Worm (Caenorhabditis elegans) whole organism, L3 larva: Measurements from ENCODE around the gene natc-2.

Experiments used
- R02D3.7 ChIP-seq: fragments of 150-350 bp; optimal IDR thresholded peaks from 2 replicates; lab custom pipeline; 2014; ENCODE audit warnings: missing biosample characterization, missing genetic modification characterization
- ZK546.5 ChIP-seq: sonication (generic microtip); optimal IDR thresholded peaks from 2 replicates; lab custom pipeline; 2017; ENCODE audit warnings: missing biosample characterization, missing genetic modification characterization
- aly-2 ChIP-seq: fragments of 150-350 bp; optimal IDR thresholded peaks from 2 replicates; lab custom pipeline; 2014; ENCODE audit warnings: missing biosample characterization, missing genetic modification characterization
- ama-1 ChIP-seq: fragments of 150-350 bp; optimal IDR thresholded peaks from 2 replicates; lab custom pipeline; 2018
- ceh-16 ChIP-seq: sonication (generic microtip); optimal IDR thresholded peaks from 2 replicates; lab custom pipeline; 2017; ENCODE audit warnings: missing biosample characterization, missing genetic modification characterization
- ceh-28 ChIP-seq: fragments of 150-350 bp; optimal IDR thresholded peaks from 2 replicates; lab custom pipeline; 2014; ENCODE audit warnings: missing biosample characterization, missing genetic modification reagents, missing genetic modification characterization
- ceh-82 ChIP-seq: fragments of 150-350 bp; optimal IDR thresholded peaks from 2 replicates; lab custom pipeline; 2014; ENCODE audit warnings: missing biosample characterization, missing genetic modification characterization
- ceh-9 ChIP-seq: sonication (generic microtip); optimal IDR thresholded peaks from 2 replicates; lab custom pipeline; 2018; ENCODE audit warnings: missing biosample characterization, missing genetic modification characterization
- daf-12 ChIP-seq: fragments of 150-350 bp; optimal IDR thresholded peaks from 2 replicates; lab custom pipeline; 2014; ENCODE audit warnings: missing biosample characterization, missing genetic modification reagents, missing genetic modification characterization
- egl-27 ChIP-seq: sonication (generic microtip); optimal IDR thresholded peaks from 4 replicates; lab custom pipeline; 2017; ENCODE audit warnings: missing biosample characterization, missing genetic modification reagents, missing genetic modification characterization
- elt-1 ChIP-seq: fragments of 150-350 bp; optimal IDR thresholded peaks from 2 replicates; lab custom pipeline; 2014; ENCODE audit warnings: missing biosample characterization, missing genetic modification characterization
- elt-2 ChIP-seq: sonication (generic microtip); optimal IDR thresholded peaks from 2 replicates; lab custom pipeline; 2016; ENCODE audit warnings: missing genetic modification reagents, mild to moderate bottlenecking, missing genetic modification characterization, missing compliant biosample characterization
- elt-3 ChIP-seq, 3 experiments: fragments of 150-350 bp in 1 of 3; sonication (generic microtip) in 2 of 3; optimal IDR thresholded peaks; 2 replicates in 2 of 3; 4 replicates in 1 of 3; lab custom pipeline; 2014 to 2017; ENCODE audit warnings: missing biosample characterization in 3 of 3, missing genetic modification characterization in 3 of 3
- eor-1 ChIP-seq, 2 experiments: fragments of 150-350 bp; optimal IDR thresholded peaks; 2 replicates each; lab custom pipeline; 2014 to 2018; ENCODE audit warnings: missing biosample characterization in 2 of 2, missing genetic modification characterization in 2 of 2
- fkh-10 ChIP-seq: sonication (generic microtip); optimal IDR thresholded peaks from 2 replicates; lab custom pipeline; 2017; ENCODE audit warnings: missing biosample characterization, missing genetic modification reagents, missing genetic modification characterization
- fkh-2 ChIP-seq: fragments of 150-350 bp; optimal IDR thresholded peaks from 2 replicates; lab custom pipeline; 2014; ENCODE audit warnings: missing biosample characterization, missing genetic modification reagents, missing genetic modification characterization
- fos-1 ChIP-seq: fragments of 150-350 bp; optimal IDR thresholded peaks from 2 replicates; lab custom pipeline; 2014; ENCODE audit warnings: missing biosample characterization, missing genetic modification characterization
- hmg-11 ChIP-seq: sonication (generic microtip); optimal IDR thresholded peaks from 2 replicates; lab custom pipeline; 2016; ENCODE audit warnings: missing genetic modification characterization, missing compliant biosample characterization
- jun-1 ChIP-seq: fragments of 150-350 bp; optimal IDR thresholded peaks from 2 replicates; lab custom pipeline; 2014; ENCODE audit warnings: missing biosample characterization, missing genetic modification reagents, missing genetic modification characterization
- lin-15B ChIP-seq: fragments of 150-350 bp; optimal IDR thresholded peaks from 2 replicates; lab custom pipeline; 2014; ENCODE audit warnings: missing biosample characterization, missing genetic modification characterization
- lin-39 ChIP-seq: fragments of 150-350 bp; optimal IDR thresholded peaks from 2 replicates; lab custom pipeline; 2018; ENCODE audit warnings: missing biosample characterization, missing genetic modification reagents, missing genetic modification characterization
- lsy-12 ChIP-seq: sonication (generic microtip); optimal IDR thresholded peaks from 2 replicates; lab custom pipeline; 2016; ENCODE audit warnings: mild to moderate bottlenecking, missing genetic modification characterization, missing compliant biosample characterization
- mdl-1 ChIP-seq: fragments of 150-350 bp; optimal IDR thresholded peaks from 2 replicates; lab custom pipeline; 2014; ENCODE audit warnings: missing biosample characterization, missing genetic modification characterization
- mml-1 ChIP-seq: fragments of 150-350 bp; sonication (generic microtip); optimal IDR thresholded peaks from 3 replicates; lab custom pipeline; 2014; ENCODE audit warnings: missing biosample characterization, missing genetic modification characterization
- nfya-1 ChIP-seq: sonication (generic microtip); optimal IDR thresholded peaks from 2 replicates; lab custom pipeline; 2017; ENCODE audit warnings: missing genetic modification characterization, mild to moderate bottlenecking, missing compliant biosample characterization, antibody characterized with exemption, moderate library complexity; ENCODE audit not compliant: insufficient read depth
- nhr-11 ChIP-seq: fragments of 150-350 bp; optimal IDR thresholded peaks from 2 replicates; lab custom pipeline; 2014; ENCODE audit warnings: missing biosample characterization, missing genetic modification characterization
- nhr-12 ChIP-seq: fragments of 150-350 bp; optimal IDR thresholded peaks from 2 replicates; lab custom pipeline; 2014; ENCODE audit warnings: missing biosample characterization, missing genetic modification characterization
- nhr-23 ChIP-seq: fragments of 150-350 bp; optimal IDR thresholded peaks from 2 replicates; lab custom pipeline; 2014; ENCODE audit warnings: missing biosample characterization, missing genetic modification reagents, missing genetic modification characterization
- nhr-237 ChIP-seq: fragments of 150-350 bp; optimal IDR thresholded peaks from 2 replicates; lab custom pipeline; 2014; ENCODE audit warnings: missing biosample characterization, missing genetic modification characterization
- nhr-25 ChIP-seq: sonication (generic microtip); optimal IDR thresholded peaks from 2 replicates; lab custom pipeline; 2017; ENCODE audit warnings: missing biosample characterization, missing genetic modification characterization
- nhr-28 ChIP-seq: fragments of 150-350 bp; optimal IDR thresholded peaks from 2 replicates; lab custom pipeline; 2014; ENCODE audit warnings: missing biosample characterization, missing genetic modification characterization
- nhr-43 ChIP-seq: sonication (generic microtip); optimal IDR thresholded peaks from 2 replicates; lab custom pipeline; 2016; ENCODE audit warnings: mild to moderate bottlenecking, missing genetic modification characterization, missing compliant biosample characterization; ENCODE audit not compliant: poor library complexity, severe bottlenecking
- nhr-67 ChIP-seq: fragments of 150-350 bp; optimal IDR thresholded peaks from 2 replicates; lab custom pipeline; 2014; ENCODE audit warnings: missing biosample characterization, missing genetic modification characterization
- nhr-76 ChIP-seq: fragments of 150-350 bp; sonication (generic microtip); optimal IDR thresholded peaks from 5 replicates; lab custom pipeline; 2014; ENCODE audit warnings: missing biosample characterization, missing genetic modification characterization
- nhr-77 ChIP-seq: fragments of 150-350 bp; optimal IDR thresholded peaks from 2 replicates; lab custom pipeline; 2014; ENCODE audit warnings: missing biosample characterization, missing genetic modification characterization
- pha-4 ChIP-seq: fragments of 150-350 bp; optimal IDR thresholded peaks from 2 replicates; lab custom pipeline; 2014; ENCODE audit warnings: missing biosample characterization, missing genetic modification reagents, missing genetic modification characterization
- pqm-1 ChIP-seq: fragments of 150-350 bp; optimal IDR thresholded peaks from 2 replicates; lab custom pipeline; 2017; ENCODE audit warnings: missing biosample characterization, missing genetic modification characterization, inconsistent platforms
- sea-2 ChIP-seq: fragments of 150-350 bp; sonication (generic microtip); optimal IDR thresholded peaks from 4 replicates; lab custom pipeline; 2014; ENCODE audit warnings: missing biosample characterization, missing genetic modification reagents, missing genetic modification characterization
- skn-1 ChIP-seq: fragments of 150-350 bp; optimal IDR thresholded peaks from 2 replicates; lab custom pipeline; 2014; ENCODE audit warnings: missing biosample characterization, missing genetic modification characterization
- snpc-4 ChIP-seq: fragments of 150-350 bp; optimal IDR thresholded peaks from 2 replicates; lab custom pipeline; 2014; ENCODE audit warnings: missing biosample characterization, missing genetic modification characterization
- tbx-2 ChIP-seq: sonication (generic microtip); optimal IDR thresholded peaks from 2 replicates; lab custom pipeline; 2016; ENCODE audit warnings: mild to moderate bottlenecking, missing genetic modification characterization, missing compliant biosample characterization
- unc-39 ChIP-seq: sonication (generic microtip); optimal IDR thresholded peaks from 4 replicates; lab custom pipeline; 2017; ENCODE audit warnings: missing biosample characterization, missing genetic modification characterization
- unc-62 ChIP-seq: fragments of 150-350 bp; sonication (generic microtip); optimal IDR thresholded peaks from 4 replicates; lab custom pipeline; 2014; ENCODE audit warnings: missing biosample characterization, missing genetic modification reagents, missing genetic modification characterization
- zag-1 ChIP-seq: fragments of 150-350 bp; optimal IDR thresholded peaks from 2 replicates; lab custom pipeline; 2014; ENCODE audit warnings: missing biosample characterization, missing genetic modification characterization
- ztf-11 ChIP-seq: fragments of 150-350 bp; optimal IDR thresholded peaks from 2 replicates; lab custom pipeline; 2014; ENCODE audit warnings: missing biosample characterization, missing genetic modification characterization
- ztf-4 ChIP-seq: fragments of 150-350 bp; optimal IDR thresholded peaks from 2 replicates; lab custom pipeline; 2014; ENCODE audit warnings: missing biosample characterization, missing genetic modification characterization

Gene natc-2

ce11 chrV:5262999-5263398 lies 10.9 kb upstream of the natc-2 start, which contains the start of gene cest-30:
Gene cest-30 (minus strand): TSS chrV:5263099.
- TF ChIP-seq lin-39 (tag; lab: Kevin White, UChicago) = no peak
- no peak for TF ChIP-seq lsy-12 (tag; lab: Kevin White, UChicago)
- TF ChIP-seq daf-12 (tag; lab: Kevin White, UChicago) = no peak
- no peak for TF ChIP-seq ztf-4 (tag; lab: Kevin White, UChicago)
- no peak for TF ChIP-seq nhr-43 (tag; lab: Kevin White, UChicago)
- no peak for TF ChIP-seq nhr-11 (tag; lab: Kevin White, UChicago)
- TF ChIP-seq aly-2 = no peak
- TF ChIP-seq ztf-11 (tag; lab: Kevin White, UChicago) = no peak
- no peak for TF ChIP-seq nhr-67 (tag; lab: Kevin White, UChicago)
- TF ChIP-seq ceh-9 (tag; lab: Kevin White, UChicago) = no peak
- TF ChIP-seq elt-1 (tag; lab: Kevin White, UChicago) = no peak
- no peak for TF ChIP-seq elt-3 (tag; optimal IDR thresholded peaks at IDR 0.05; lab: Kevin White, UChicago)
- TF ChIP-seq mml-1 (tag; lab: Kevin White, UChicago) = no peak
- no peak for TF ChIP-seq ceh-82 (tag; lab: Kevin White, UChicago)
- no peak for TF ChIP-seq fos-1 (tag; lab: Kevin White, UChicago)
- no peak for TF ChIP-seq pha-4 (tag; lab: Kevin White, UChicago)
- TF ChIP-seq ama-1 = no peak

ce11 chrV:5265581-5265980 lies 8.3 kb upstream of the natc-2 start, which contains the start of the genes srt-69 and B0238.12:
Gene srt-69 (minus strand): TSS chrV:5265681.
Gene B0238.12 (plus strand): TSS chrV:5265844.
- TF ChIP-seq nhr-12 (no peak), nhr-11 (tag; lab: Kevin White, UChicago) (no peak), elt-3 (tag; optimal IDR thresholded peaks at IDR 0.05; lab: Kevin White, UChicago) (no peak)

ce11 chrV:5269024-5269535 lies 4.8 kb upstream of the natc-2 start, which contains the start of gene penr-1:
Gene penr-1 (plus strand): TSS chrV:5269485.
- no peak for TF ChIP-seq egl-27 (tag; lab: Kevin White, UChicago)
- TF ChIP-seq elt-3 (tag; optimal IDR thresholded peaks at IDR 0.05; lab: Kevin White, UChicago) = no peak
- TF ChIP-seq nfya-1 (tag; lab: Kevin White, UChicago) = peak; percentile 69
- TF ChIP-seq daf-12 (tag; lab: Kevin White, UChicago) = no peak
- no peak for TF ChIP-seq nhr-12
- TF ChIP-seq hmg-11 (tag; lab: Kevin White, UChicago) = peak; percentile 62
- no peak for TF ChIP-seq nhr-76 (tag; lab: Kevin White, UChicago)
- peak; percentile 60 for TF ChIP-seq nhr-23 (tag; lab: Kevin White, UChicago)
- no peak for TF ChIP-seq mdl-1 (tag; lab: Kevin White, UChicago)
- TF ChIP-seq ceh-28 (tag; lab: Kevin White, UChicago) = no peak
- TF ChIP-seq R02D3.7 (tag; lab: Kevin White, UChicago) = no peak
- no peak for TF ChIP-seq mml-1 (tag; lab: Kevin White, UChicago)
- no peak for TF ChIP-seq ceh-82 (tag; lab: Kevin White, UChicago)
- TF ChIP-seq jun-1 (tag; lab: Kevin White, UChicago) = no peak
- no peak for TF ChIP-seq lsy-12 (tag; lab: Kevin White, UChicago)
- TF ChIP-seq pqm-1 (tag; lab: Kevin White, UChicago) = no peak
- TF ChIP-seq ceh-16 = no peak
- no peak for TF ChIP-seq ztf-4 (tag; lab: Kevin White, UChicago)
- TF ChIP-seq skn-1 = no peak
- TF ChIP-seq snpc-4 = no peak
- TF ChIP-seq eor-1 (tag; optimal IDR thresholded peaks at IDR 0.05; lab: Kevin White, UChicago) = no peak
- no peak for TF ChIP-seq elt-1 (tag; lab: Kevin White, UChicago)
- TF ChIP-seq elt-2 (tag; lab: Kevin White, UChicago) = peak; percentile 23
- TF ChIP-seq nhr-11 (tag; lab: Kevin White, UChicago) = no peak
- peak; percentile 74 for TF ChIP-seq lin-15B (tag; lab: Kevin White, UChicago)
- TF ChIP-seq ZK546.5 (tag; lab: Kevin White, UChicago) = no peak
- no peak for TF ChIP-seq zag-1 (tag; lab: Kevin White, UChicago)
- no peak for TF ChIP-seq fkh-10
- peak; percentile 53 for TF ChIP-seq nhr-25
- no peak for TF ChIP-seq fos-1 (tag; lab: Kevin White, UChicago)
- no peak for TF ChIP-seq tbx-2 (tag; lab: Kevin White, UChicago)
- TF ChIP-seq ceh-9 (tag; lab: Kevin White, UChicago) = no peak
- no peak for TF ChIP-seq sea-2
- no peak for TF ChIP-seq ztf-11 (tag; lab: Kevin White, UChicago)
- no peak for TF ChIP-seq nhr-237 (tag; lab: Kevin White, UChicago)
- no peak for TF ChIP-seq aly-2
- no peak for TF ChIP-seq unc-39
- TF ChIP-seq nhr-43 (tag; lab: Kevin White, UChicago) = no peak
- TF ChIP-seq lin-39 (tag; lab: Kevin White, UChicago) = peak; percentile 1
- no peak for TF ChIP-seq fkh-2 (tag; lab: Kevin White, UChicago)
- TF ChIP-seq nhr-28 (tag; lab: Kevin White, UChicago) = no peak
- peak; percentile 64 for TF ChIP-seq pha-4 (tag; lab: Kevin White, UChicago)
- no peak for TF ChIP-seq unc-62 (GFP tag; lab: Kevin White, UChicago)
- TF ChIP-seq nhr-77 (tag; lab: Kevin White, UChicago) = no peak
- no peak for TF ChIP-seq ama-1
- TF ChIP-seq nhr-67 (tag; lab: Kevin White, UChicago) = no peak
